Fruit fly (Drosophila melanogaster) whole organism, pupa: ENCODE results near the gene CG31769.

Experiments used
- CG10348 ChIP-seq: fragments of 200-800 bp; sonication (Bioruptor generic); IDR thresholded peaks from 2 replicates; pipeline ENCODE4 v1.3.6; 2022; ENCODE audit warnings: missing biosample characterization, missing genetic modification characterization
- CG12605 ChIP-seq: fragments of 200-800 bp; sonication (Bioruptor generic); IDR thresholded peaks from 2 replicates; pipeline ENCODE4 v1.3.6; 2022; ENCODE audit warnings: missing biosample characterization, missing genetic modification characterization
- CG13204 ChIP-seq: fragments of 200-800 bp; sonication (Bioruptor generic); optimal IDR thresholded peaks from 2 replicates; lab custom pipeline; 2018; ENCODE audit warnings: missing biosample characterization, mild to moderate bottlenecking, missing genetic modification characterization, moderate library complexity
- CG14655 ChIP-seq: fragments of 200-800 bp; sonication (Bioruptor generic); optimal IDR thresholded peaks from 3 replicates; lab custom pipeline; 2017; ENCODE audit warnings: mild to moderate bottlenecking, missing biosample characterization, missing genetic modification reagents, missing genetic modification characterization
- CG15710 ChIP-seq: fragments of 200-800 bp; sonication (Bioruptor generic); optimal IDR thresholded peaks from 2 replicates; lab custom pipeline; 2018; ENCODE audit warnings: missing biosample characterization, mild to moderate bottlenecking, missing genetic modification characterization, moderate library complexity
- CG17806 ChIP-seq: fragments of 200-800 bp; sonication (Bioruptor generic); optimal IDR thresholded peaks from 2 replicates; lab custom pipeline; 2018; ENCODE audit warnings: missing biosample characterization, mild to moderate bottlenecking, missing genetic modification characterization, moderate library complexity
- CG32121 ChIP-seq: fragments of 200-800 bp; sonication (Bioruptor generic); IDR thresholded peaks from 2 replicates; pipeline ENCODE4 v1.3.6; 2022; ENCODE audit warnings: missing biosample characterization, missing genetic modification characterization
- CG34367 ChIP-seq: fragments of 200-800 bp; sonication (Bioruptor generic); optimal IDR thresholded peaks from 2 replicates; lab custom pipeline; 2018; ENCODE audit warnings: missing biosample characterization, mild to moderate bottlenecking, missing genetic modification characterization
- CG4496 ChIP-seq: fragments of 200-800 bp; sonication (Bioruptor generic); IDR thresholded peaks from 3 replicates; pipeline ENCODE4 v1.3.6; 2022; ENCODE audit warnings: missing biosample characterization, missing genetic modification characterization
- CG8159 ChIP-seq: fragments of 200-800 bp; sonication (Bioruptor generic); optimal IDR thresholded peaks from 3 replicates; lab custom pipeline; 2018; ENCODE audit warnings: missing biosample characterization, mild to moderate bottlenecking, missing genetic modification characterization, moderate library complexity
- CG8301 ChIP-seq: fragments of 200-800 bp; sonication (Bioruptor generic); optimal IDR thresholded peaks from 2 replicates; lab custom pipeline; 2018; ENCODE audit warnings: missing biosample characterization, mild to moderate bottlenecking, missing genetic modification characterization
- CG9948 ChIP-seq: fragments of 200-800 bp; sonication (Bioruptor generic); optimal IDR thresholded peaks from 2 replicates; lab custom pipeline; 2018; ENCODE audit warnings: missing biosample characterization, mild to moderate bottlenecking, missing genetic modification characterization, moderate library complexity
- D1 ChIP-seq: fragments of 200-800 bp; sonication (Bioruptor generic); optimal IDR thresholded peaks from 2 replicates; lab custom pipeline; 2018; ENCODE audit warnings: missing biosample characterization, mild to moderate bottlenecking, missing genetic modification characterization, moderate library complexity
- EcR ChIP-seq: fragments of 200-800 bp; sonication (Bioruptor generic); optimal IDR thresholded peaks from 3 replicates; lab custom pipeline; 2019; ENCODE audit warnings: missing biosample characterization, missing genetic modification characterization, mild to moderate bottlenecking, moderate library complexity, missing genetic modification reagents
- Ets98B ChIP-seq: fragments of 200-800 bp; sonication (Bioruptor generic); IDR thresholded peaks from 2 replicates; pipeline ENCODE4 v1.3.6; 2022; ENCODE audit warnings: missing biosample characterization, missing genetic modification characterization
- Pif1A ChIP-seq: fragments of 200-800 bp; sonication (Bioruptor generic); optimal IDR thresholded peaks from 3 replicates; lab custom pipeline; 2016; ENCODE audit warnings: missing biosample characterization, missing genetic modification characterization
- Pif1B ChIP-seq: fragments of 200-800 bp; sonication (Bioruptor generic); optimal IDR thresholded peaks from 3 replicates; lab custom pipeline; 2016; ENCODE audit warnings: missing biosample characterization, missing genetic modification characterization
- Snoo ChIP-seq: fragments of 200-800 bp; sonication (Bioruptor generic); optimal IDR thresholded peaks from 3 replicates; lab custom pipeline; 2017; ENCODE audit warnings: missing biosample characterization, mild to moderate bottlenecking, missing genetic modification characterization, inconsistent platforms
- fd96Ca ChIP-seq: fragments of 200-800 bp; sonication (Bioruptor generic); IDR thresholded peaks from 3 replicates; pipeline ENCODE4 v1.3.6; 2022; ENCODE audit warnings: missing biosample characterization, missing genetic modification characterization
- gl ChIP-seq: fragments of 200-800 bp; sonication (Bioruptor generic); optimal IDR thresholded peaks from 2 replicates; lab custom pipeline; 2018; ENCODE audit warnings: missing biosample characterization, mild to moderate bottlenecking, missing genetic modification characterization
- rn ChIP-seq: fragments of 200-800 bp; sonication (Bioruptor generic); IDR thresholded peaks from 2 replicates; pipeline ENCODE4 v1.3.6; 2022; ENCODE audit warnings: missing biosample characterization, missing genetic modification characterization

Gene CG31769

dm6 chr2L:14070154-14070553, 40.4 kb downstream of the CG31769 start:
- TF ChIP-seq Snoo (tag; lab: Kevin White, UChicago) (no peak), EcR (no peak), CG15710 (tag; lab: Kevin White, UChicago) (peak; percentile 25), CG17806 (tag; lab: Kevin White, UChicago) (no peak), rn (GFP tag; lab: Robert Waterston, UW) (no peak), CG14655 (GFP tag; lab: Kevin White, UChicago) (peak; percentile 52), CG10348 (no peak), Pif1A (GFP tag; lab: Kevin White, UChicago) (peak; percentile 17), Pif1B (GFP tag; lab: Kevin White, UChicago) (no peak), CG9948 (no peak), D1 (tag; lab: Kevin White, UChicago) (no peak), CG32121 (GFP tag; lab: Robert Waterston, UW) (no peak), CG13204 (no peak), CG8159 (peak; percentile 53), CG12605 (GFP tag; lab: Robert Waterston, UW) (no peak), fd96Ca (GFP tag; lab: Robert Waterston, UW) (peak; percentile 42; the same call in 1 of the 3 replicates), CG8301 (tag; lab: Kevin White, UChicago) (peak; percentile 41), gl (tag; lab: Kevin White, UChicago) (no peak), Ets98B (GFP tag; lab: Robert Waterston, UW) (peak; percentile 39; the same call in 1 of the 2 replicates), CG34367 (tag; lab: Kevin White, UChicago) (no peak), CG4496 (GFP tag; lab: Robert Waterston, UW) (peak; percentile 18; the same call in 1 of the 3 replicates)
- TF ChIP-seq, all 21 proteins: peak for 8
